Worm (Caenorhabditis elegans): ENCODE measurements around the gene D2024.18.

DNA sequence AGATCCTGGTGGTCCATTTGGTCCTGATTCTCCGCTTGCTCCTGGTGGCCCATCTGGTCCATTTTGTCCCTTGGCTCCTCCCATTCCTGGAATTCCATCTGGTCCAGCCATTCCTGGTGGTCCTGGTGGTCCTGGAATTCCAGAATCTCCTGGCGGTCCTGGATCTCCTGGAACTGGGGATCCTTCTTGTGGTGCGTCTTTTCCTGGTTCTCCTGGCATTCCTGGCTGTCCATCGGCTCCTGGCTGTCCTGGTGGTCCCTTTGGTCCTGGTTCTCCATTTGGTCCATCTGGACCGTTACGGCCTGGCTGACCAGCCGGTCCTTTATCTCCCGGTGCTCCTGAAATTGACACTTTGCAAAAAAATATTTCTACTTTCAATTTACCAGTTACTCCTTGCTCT is 4.7 kb upstream of the D2024.18 start:
- no peak for TF ChIP-seq cog-1 (tag; optimal IDR thresholded peaks at IDR 0.05)
- TF ChIP-seq tab-1 (GFP tag; IDR thresholded peaks at IDR 0.05), result no peak
- TF ChIP-seq T22C8.4 (GFP tag; IDR thresholded peaks at IDR 0.05), result no peak
- TF ChIP-seq med-1 (GFP tag; optimal IDR thresholded peaks at IDR 0.05; ENCODE audit: insufficient read depth), result no peak
- no peak for TF ChIP-seq flt-1 (GFP tag; IDR thresholded peaks at IDR 0.05)
